Worm (Caenorhabditis elegans): ENCODE data around the gene rsp-3.

DNA sequence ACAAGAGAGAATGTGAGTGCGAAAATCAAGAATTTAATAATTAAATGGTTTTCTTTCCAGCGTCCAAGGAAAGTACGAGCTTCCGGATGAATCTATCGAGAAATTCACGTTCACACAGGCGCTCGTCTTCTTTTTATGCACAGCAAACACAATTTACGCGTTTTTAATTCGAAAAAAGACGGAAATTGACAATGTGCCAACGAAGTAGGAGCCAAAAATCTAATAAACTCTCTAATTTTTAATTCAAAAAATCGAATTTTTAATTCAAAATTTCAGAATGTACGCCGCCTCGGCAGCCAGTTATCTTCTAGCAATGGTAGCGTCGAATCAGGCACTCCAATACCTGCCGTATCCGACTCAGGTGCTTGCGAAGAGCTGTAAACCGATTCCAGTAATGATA is 24.0 kb upstream of the rsp-3 start:
- TF ChIP-seq med-1 (GFP tag; optimal IDR thresholded peaks at IDR 0.05; ENCODE audit: insufficient read depth) (no peak), ztf-29 (GFP tag; IDR thresholded peaks at IDR 0.05) (no peak), ztf-23 (GFP tag; IDR thresholded peaks at IDR 0.05) (no peak), T22C8.4 (GFP tag; IDR thresholded peaks at IDR 0.05) (no peak)
